Worm (Caenorhabditis elegans): ENCODE measurements around the gene ckk-1.

ckk-1 gene

ce11 chrIII:5693736-5694135, 58.5 kb downstream of the ckk-1 start, which contains the start of gene B0336.13:
TSS of gene B0336.13 (plus strand) at chrIII:5694036.
- no peak for TF ChIP-seq him-1 (tag; optimal IDR thresholded peaks at IDR 0.05)

- no peak for TF ChIP-seq him-1 (tag; optimal IDR thresholded peaks at IDR 0.05)
- TF ChIP-seq dao-5 (tag; optimal IDR thresholded peaks at IDR 0.05) = no peak
- no peak for TF ChIP-seq W03F9.2 (tag; optimal IDR thresholded peaks at IDR 0.05)
These were observed 62.0 kb downstream of the ckk-1 start, which contains the start of gene B0336.7 for ce11 chrIII:5697266-5697665. TSS of gene B0336.7 (minus strand) at chrIII:5697366.

- TF ChIP-seq dao-5 (tag; optimal IDR thresholded peaks at IDR 0.05) (no peak), W03F9.2 (tag; optimal IDR thresholded peaks at IDR 0.05) (peak; percentile 73), him-1 (tag; optimal IDR thresholded peaks at IDR 0.05) (no peak)
These were observed 62.9 kb downstream of the ckk-1 start, which contains the start of the genes lgg-3 and rgs-5 for ce11 chrIII:5697963-5698730. TSS of gene lgg-3 (minus strand) at chrIII:5698013. TSS of gene rgs-5 (plus strand) at chrIII:5698555.

ce11 chrIII:5701491-5701890, 66.2 kb downstream of the ckk-1 start:
- TF ChIP-seq him-1 (tag; optimal IDR thresholded peaks at IDR 0.05) (no peak), W03F9.2 (tag; optimal IDR thresholded peaks at IDR 0.05) (no peak), dao-5 (tag; optimal IDR thresholded peaks at IDR 0.05) (no peak)
